Worm (Caenorhabditis elegans): Measurements from ENCODE around the gene srd-66.

DNA sequence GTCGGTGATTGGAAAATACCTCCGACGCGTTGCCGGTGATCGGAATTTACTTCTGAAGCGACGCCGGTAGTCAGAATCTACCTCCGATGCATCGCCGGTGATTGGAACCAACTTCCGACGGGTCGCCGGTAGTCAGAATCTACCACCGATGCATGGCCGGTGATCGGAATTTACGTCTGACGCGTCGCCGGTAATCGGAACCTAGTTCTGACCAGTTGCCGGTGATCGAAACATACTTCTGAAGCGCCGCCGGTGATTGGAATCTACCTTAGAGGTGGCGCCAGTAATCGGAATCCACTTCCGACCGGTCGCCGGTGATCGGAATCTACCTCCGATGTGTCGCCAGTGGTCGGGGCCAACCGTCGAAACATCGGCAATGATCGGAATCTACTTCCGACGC is 25.9 kb upstream of the srd-66 start:
- TF ChIP-seq tab-1 (GFP tag; IDR thresholded peaks at IDR 0.05), result no peak
- TF ChIP-seq ref-1 (GFP tag; conservative IDR thresholded peaks at IDR 0.05), result no peak
- TF ChIP-seq T22C8.4 (GFP tag; IDR thresholded peaks at IDR 0.05), result no peak
- TF ChIP-seq klf-2 (GFP tag; conservative IDR thresholded peaks at IDR 0.05), result no peak
- no peak for TF ChIP-seq med-1 (GFP tag; optimal IDR thresholded peaks at IDR 0.05; ENCODE audit: insufficient read depth)
- no peak for TF ChIP-seq flt-1 (GFP tag; IDR thresholded peaks at IDR 0.05)
- no peak for TF ChIP-seq ztf-23 (GFP tag; IDR thresholded peaks at IDR 0.05)
- TF ChIP-seq ztf-29 (GFP tag; IDR thresholded peaks at IDR 0.05), result no peak
- no peak for TF ChIP-seq cog-1 (tag; optimal IDR thresholded peaks at IDR 0.05)
